Worm (Caenorhabditis elegans): ENCODE data around the gene F36H1.12.

- no peak for TF ChIP-seq zag-1 (tag; optimal IDR thresholded peaks at IDR 0.05)
- TF ChIP-seq Y116A8C.19 (tag; optimal IDR thresholded peaks at IDR 0.05; ENCODE audit: borderline replicate concordance): no peak
- no peak for TF ChIP-seq elt-2 (tag; optimal IDR thresholded peaks at IDR 0.05)
- no peak for TF ChIP-seq ama-1 (optimal IDR thresholded peaks at IDR 0.05)
- no peak for TF ChIP-seq pqm-1 (tag; optimal IDR thresholded peaks at IDR 0.05)
- no peak for TF ChIP-seq pag-3 (tag; optimal IDR thresholded peaks at IDR 0.05; ENCODE audit: borderline replicate concordance, insufficient read depth)
These were observed 14.8 kb upstream of the F36H1.12 start for ce11 chrIV:11068314-11068713.
